Worm (Caenorhabditis elegans) whole organism, young adult: ENCODE results near the gene irld-3.

Experiments used
- B0035.1 ChIP-seq: sonication (generic microtip); optimal IDR thresholded peaks from 2 replicates; lab custom pipeline; 2016; ENCODE audit warnings: missing genetic modification characterization, mild to moderate bottlenecking, missing compliant biosample characterization, missing genotype, missing genetic modification reagents
- D2030.7 ChIP-seq: fragments of 200-800 bp; sonication (Bioruptor generic); IDR thresholded peaks from 2 replicates; pipeline ENCODE4 v1.3.6; 2022; ENCODE audit warnings: missing genetic modification reagents, missing genetic modification characterization, missing compliant biosample characterization
- K11D2.4 ChIP-seq: fragments of 200-800 bp; sonication (Bioruptor generic); IDR thresholded peaks from 2 replicates; pipeline ENCODE4 v1.3.6; 2022; ENCODE audit warnings: missing genetic modification reagents, missing genetic modification characterization, missing compliant biosample characterization
- K12H6.12 ChIP-seq: fragments of 200-800 bp; sonication (Bioruptor generic); optimal IDR thresholded peaks from 2 replicates; lab custom pipeline; 2018; ENCODE audit warnings: mild to moderate bottlenecking, missing genetic modification characterization, missing compliant biosample characterization
- ceh-91 ChIP-seq: fragments of 200-800 bp; sonication (Bioruptor generic); IDR thresholded peaks from 2 replicates; pipeline ENCODE4 v1.3.6; 2022; ENCODE audit warnings: missing genetic modification reagents, missing genetic modification characterization, missing compliant biosample characterization
- ets-4 ChIP-seq: fragments of 200-800 bp; sonication (Bioruptor generic); optimal IDR thresholded peaks from 2 replicates; lab custom pipeline; 2018; ENCODE audit warnings: mild to moderate bottlenecking, missing genetic modification characterization, missing compliant biosample characterization
- nfya-1 ChIP-seq: sonication (generic microtip); optimal IDR thresholded peaks from 2 replicates; lab custom pipeline; 2017; ENCODE audit warnings: antibody characterized with exemption, missing compliant biosample characterization, missing genetic modification characterization, borderline replicate concordance; ENCODE audit not compliant: insufficient read depth
- nhr-120 ChIP-seq: fragments of 200-800 bp; sonication (Bioruptor generic); IDR thresholded peaks from 2 replicates; pipeline ENCODE4 v1.3.6; 2022; ENCODE audit warnings: missing genetic modification characterization, missing compliant biosample characterization
- unc-62 ChIP-seq: fragments of 150-350 bp; optimal IDR thresholded peaks from 2 replicates; lab custom pipeline; 2014; ENCODE audit warnings: missing biosample characterization, missing genetic modification reagents, missing genetic modification characterization
- ztf-28 ChIP-seq: fragments of 200-800 bp; sonication (Bioruptor generic); IDR thresholded peaks from 2 replicates; pipeline ENCODE4 v1.3.6; 2022; ENCODE audit warnings: missing genetic modification reagents, missing genetic modification characterization, missing compliant biosample characterization

DNA sequence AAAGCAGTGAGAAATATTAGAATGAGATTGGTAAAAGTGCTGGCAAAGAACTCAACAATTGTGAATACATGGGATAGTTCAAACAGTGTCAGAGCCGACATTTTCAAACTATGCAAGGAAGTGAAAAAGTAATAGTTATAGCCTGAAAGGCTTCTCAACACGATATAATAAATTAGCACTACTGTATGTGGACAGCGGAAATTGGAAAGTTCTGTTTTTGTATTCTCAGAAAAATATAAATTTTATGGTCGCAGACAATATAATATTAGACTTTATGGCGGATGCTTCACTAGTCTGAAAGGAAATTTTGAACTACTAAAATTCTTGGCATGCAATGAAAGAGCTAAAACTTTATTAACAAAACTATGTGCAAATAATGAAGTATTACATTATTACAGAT, 32.6 kb downstream of the irld-3 start, which contains the start of gene str-69:
- no peak for TF ChIP-seq ceh-91
- no peak for TF ChIP-seq B0035.1 (tag; lab: Kevin White, UChicago)
- no peak for TF ChIP-seq K12H6.12
- no peak for TF ChIP-seq ets-4
- no peak for TF ChIP-seq D2030.7 (GFP tag; lab: Robert Waterston, UW)
- no peak for TF ChIP-seq nfya-1 (tag; lab: Kevin White, UChicago)
- no peak for TF ChIP-seq nhr-120 (GFP tag; lab: Robert Waterston, UW)
- TF ChIP-seq unc-62, result no peak
- no peak for TF ChIP-seq K11D2.4 (GFP tag; lab: Robert Waterston, UW)
- TF ChIP-seq ztf-28 (GFP tag; lab: Robert Waterston, UW), result no peak
